Fruit fly (Drosophila melanogaster): Measurements from ENCODE around the gene CG31815.

The CG31815 gene

dm6 chr2L:16602305-16602704 is 3.3 kb upstream of the CG31815 start (continued):
- no peak for TF ChIP-seq stc (GFP tag; IDR thresholded peaks at IDR 0.05)
- TF ChIP-seq salm (tag; optimal IDR thresholded peaks at IDR 0.05) = no peak
- TF ChIP-seq caup (GFP tag; optimal IDR thresholded peaks at IDR 0.05; ENCODE audit: severe bottlenecking) = no peak
- TF ChIP-seq CG12236 (GFP tag; optimal IDR thresholded peaks at IDR 0.05) = no peak
- TF ChIP-seq gem (tag; optimal IDR thresholded peaks at IDR 0.05) = peak; percentile 60
- TF ChIP-seq CG9817 (tag; optimal IDR thresholded peaks at IDR 0.05) = no peak
- TF ChIP-seq CG17385 (GFP tag; optimal IDR thresholded peaks at IDR 0.05) = peak; percentile 13
- no peak for TF ChIP-seq CG16863 (GFP tag; optimal IDR thresholded peaks at IDR 0.05)
- peak; percentile 2 for TF ChIP-seq zen (tag; optimal IDR thresholded peaks at IDR 0.05)
- no peak for TF ChIP-seq bcd (GFP tag; optimal IDR thresholded peaks at IDR 0.05)
- no peak for TF ChIP-seq Dbx (GFP tag; IDR thresholded peaks at IDR 0.05)
- TF ChIP-seq ab (GFP tag; optimal IDR thresholded peaks at IDR 0.05) = no peak
- no peak for TF ChIP-seq CG12299 (tag; optimal IDR thresholded peaks at IDR 0.05)
- no peak for TF ChIP-seq CG9437 (GFP tag; optimal IDR thresholded peaks at IDR 0.05)
- no peak for TF ChIP-seq CG8290 (GFP tag; optimal IDR thresholded peaks at IDR 0.05)
- no peak for TF ChIP-seq CG8290 (tag; optimal IDR thresholded peaks at IDR 0.05)
- TF ChIP-seq sr (GFP tag; IDR thresholded peaks at IDR 0.05) = no peak
- TF ChIP-seq CG9876 (GFP tag; optimal IDR thresholded peaks at IDR 0.05) = no peak
- TF ChIP-seq Rfx (GFP tag; IDR thresholded peaks at IDR 0.05) = 0 out of 2 replicates have a peak, but pooled peaks have one; percentile 29
- TF ChIP-seq chn (GFP tag; optimal IDR thresholded peaks at IDR 0.05) = no peak
- no peak for TF ChIP-seq Ptx1 (GFP tag; IDR thresholded peaks at IDR 0.05)
- no peak for TF ChIP-seq NC2β (GFP tag; optimal IDR thresholded peaks at IDR 0.05)
- TF ChIP-seq CG30020 (tag; optimal IDR thresholded peaks at IDR 0.05) = no peak
- no peak for TF ChIP-seq ems (GFP tag; optimal IDR thresholded peaks at IDR 0.05)
- TF ChIP-seq Med (GFP tag) = peak; percentile 3
- no peak for TF ChIP-seq Antp (GFP tag; optimal IDR thresholded peaks at IDR 0.05)
- TF ChIP-seq odd (GFP tag; optimal IDR thresholded peaks at IDR 0.05) = no peak
- TF ChIP-seq Fer3 (tag; optimal IDR thresholded peaks at IDR 0.05) = no peak
- TF ChIP-seq MESR4 (GFP tag; optimal IDR thresholded peaks at IDR 0.05) = no peak
- no peak for TF ChIP-seq ci (GFP tag; IDR thresholded peaks at IDR 0.05)
- no peak for TF ChIP-seq Fer2 (tag; optimal IDR thresholded peaks at IDR 0.05)
- no peak for TF ChIP-seq pita (GFP tag; optimal IDR thresholded peaks at IDR 0.05)
- TF ChIP-seq gro (GFP tag; optimal IDR thresholded peaks at IDR 0.05) = no peak
- TF ChIP-seq Stat92E (GFP tag; optimal IDR thresholded peaks at IDR 0.05) = peak in 1 of 3 experiments; percentile 28
- no peak for TF ChIP-seq cwo (GFP tag; optimal IDR thresholded peaks at IDR 0.05)
- no peak for TF ChIP-seq CG13775 (GFP tag; optimal IDR thresholded peaks at IDR 0.05)
- TF ChIP-seq kah (GFP tag; optimal IDR thresholded peaks at IDR 0.05) = no peak
- no peak for TF ChIP-seq CG11696 (GFP tag; IDR thresholded peaks at IDR 0.05)
- TF ChIP-seq CG2199 (GFP tag; IDR thresholded peaks at IDR 0.05) = peak; percentile 70; the same call in 2 of the 3 replicates
- peak; percentile 32 for TF ChIP-seq Oli (tag; optimal IDR thresholded peaks at IDR 0.05)
- TF ChIP-seq CG17186 (GFP tag; optimal IDR thresholded peaks at IDR 0.05) = no peak
- no peak for TF ChIP-seq pnt (GFP tag; optimal IDR thresholded peaks at IDR 0.05)
- peak; percentile 2 for TF ChIP-seq NfI (GFP tag; optimal IDR thresholded peaks at IDR 0.05)
- TF ChIP-seq CG4404 (GFP tag; IDR thresholded peaks at IDR 0.05) = no peak
- peak in 1 of 2 experiments; percentile 23 for TF ChIP-seq bsh (GFP tag; optimal IDR thresholded peaks at IDR 0.05)
- no peak; the same call in 1 of the 2 replicates for TF ChIP-seq CG10366 (GFP tag; IDR thresholded peaks at IDR 0.05)
- TF ChIP-seq CG8359 (GFP tag; optimal IDR thresholded peaks at IDR 0.05; ENCODE audit: borderline replicate concordance) = no peak
- TF ChIP-seq CG1529 (GFP tag; optimal IDR thresholded peaks at IDR 0.05) = no peak
- no peak for TF ChIP-seq CG6689 (GFP tag; IDR thresholded peaks at IDR 0.05)
- no peak for TF ChIP-seq org-1 (GFP tag; optimal IDR thresholded peaks at IDR 0.05)
- peak; percentile 0 for TF ChIP-seq nmo (GFP tag; optimal IDR thresholded peaks at IDR 0.05)
- no peak for TF ChIP-seq Gug (GFP tag; IDR thresholded peaks at IDR 0.05)
